Fruit fly (Drosophila melanogaster) whole organism, wandering third instar larva: ENCODE measurements around the gene Rheb.

Experiments
- CG32264 ChIP-seq: fragments of 200-800 bp; sonication (Bioruptor generic); optimal IDR thresholded peaks from 2 replicates; lab custom pipeline; 2016; ENCODE audit warnings: missing biosample characterization, missing genetic modification characterization
- CG9705 ChIP-seq: fragments of 200-800 bp; sonication (Bioruptor generic); optimal IDR thresholded peaks from 2 replicates; lab custom pipeline; 2018; ENCODE audit warnings: missing biosample characterization, mild to moderate bottlenecking, missing genetic modification characterization
- CrebA ChIP-seq: fragments of 200-800 bp; sonication (Bioruptor generic); optimal IDR thresholded peaks from 2 replicates; lab custom pipeline; 2016; ENCODE audit warnings: missing biosample characterization, mild to moderate bottlenecking, missing genetic modification characterization, borderline replicate concordance
- Dfd ChIP-seq: fragments of >200 bp; optimal IDR thresholded peaks from 2 replicates; lab custom pipeline; 2017; ENCODE audit warnings: missing biosample characterization, missing genetic modification characterization
- Dif ChIP-seq: fragments of 200-275, 200-300 bp; sonication (Bioruptor generic); optimal IDR thresholded peaks from 2 replicates; lab custom pipeline; 2018; ENCODE audit warnings: missing biosample characterization, missing genetic modification characterization; ENCODE audit not compliant: partially characterized antibody
- GATAd ChIP-seq: sonication (Bioruptor generic); optimal IDR thresholded peaks from 2 replicates; lab custom pipeline; 2016; ENCODE audit warnings: missing biosample characterization, missing genetic modification characterization
- HLH106 ChIP-seq: fragments of 200-800 bp; optimal IDR thresholded peaks from 3 replicates; lab custom pipeline; 2019; ENCODE audit warnings: missing biosample characterization, mild to moderate bottlenecking, missing genetic modification characterization, moderate library complexity
- Hnf4 ChIP-seq: fragments of 200-800 bp; sonication (Bioruptor generic); optimal IDR thresholded peaks from 2 replicates; lab custom pipeline; 2016; ENCODE audit warnings: missing biosample characterization, mild to moderate bottlenecking, missing genetic modification characterization
- Hr78 ChIP-seq: fragments of >200 bp; optimal IDR thresholded peaks from 2 replicates; lab custom pipeline; 2017; ENCODE audit warnings: missing biosample characterization, missing genetic modification characterization
- Hr83 ChIP-seq: fragments of 200-300 bp; sonication (Bioruptor generic); optimal IDR thresholded peaks from 2 replicates; lab custom pipeline; 2016; ENCODE audit warnings: missing biosample characterization, mild to moderate bottlenecking, missing genetic modification characterization, moderate library complexity; ENCODE audit not compliant: poor library complexity, severe bottlenecking
- Jra ChIP-seq: sonication (Bioruptor generic); optimal IDR thresholded peaks from 2 replicates; lab custom pipeline; 2016; ENCODE audit warnings: missing biosample characterization, missing genetic modification characterization
- Myc ChIP-seq: fragments of >200 bp; optimal IDR thresholded peaks from 2 replicates; lab custom pipeline; 2017
- N ChIP-seq: fragments of >200 bp; optimal IDR thresholded peaks from 2 replicates; lab custom pipeline; 2018; ENCODE audit warnings: missing biosample characterization, missing external identifiers, missing genetic modification characterization
- OdsH ChIP-seq: fragments of 200-800 bp; sonication (Bioruptor generic); optimal IDR thresholded peaks from 2 replicates; lab custom pipeline; 2016; ENCODE audit warnings: missing biosample characterization, mild to moderate bottlenecking, missing genetic modification characterization
- Rel ChIP-seq, 2 experiments: fragments of 200-800 bp; sonication (Bioruptor generic) in 1 of 2; optimal IDR thresholded peaks; 2 replicates in 1 of 2; 3 replicates in 1 of 2; lab custom pipeline; 2016 to 2019; ENCODE audit warnings: mild to moderate bottlenecking in 2 of 2, missing biosample characterization in 2 of 2, missing genetic modification characterization in 2 of 2, moderate library complexity in 1 of 2
- Sp1 ChIP-seq: fragments of 200-800 bp; sonication (Bioruptor generic); optimal IDR thresholded peaks from 3 replicates; lab custom pipeline; 2019; ENCODE audit warnings: missing biosample characterization, mild to moderate bottlenecking, missing genetic modification characterization, moderate library complexity
- br ChIP-seq: fragments of 200-800 bp; sonication (Bioruptor generic); optimal IDR thresholded peaks from 2 replicates; lab custom pipeline; 2016; ENCODE audit warnings: missing biosample characterization, missing genetic modification characterization
- brk ChIP-seq: fragments of 200-800 bp; sonication (Bioruptor generic); optimal IDR thresholded peaks from 2 replicates; lab custom pipeline; 2016; ENCODE audit warnings: missing biosample characterization, mild to moderate bottlenecking, missing genetic modification characterization
- dl ChIP-seq, 2 experiments: fragments of 175-275, 200-275 bp in 1 of 2; fragments of 200-275 bp in 1 of 2; sonication (Bioruptor generic); optimal IDR thresholded peaks; lab custom pipeline; 2018; ENCODE audit warnings: mild to moderate bottlenecking in 2 of 2, missing biosample characterization in 2 of 2, missing genetic modification characterization in 2 of 2, moderate library complexity in 2 of 2; ENCODE audit not compliant: partially characterized antibody in 2 of 2, insufficient read depth in 1 of 2
- dmrt93B ChIP-seq: fragments of 200-800 bp; sonication (Bioruptor generic); optimal IDR thresholded peaks from 2 replicates; lab custom pipeline; 2018; ENCODE audit warnings: missing biosample characterization, mild to moderate bottlenecking, missing genetic modification characterization
- dsf ChIP-seq: sonication (Bioruptor generic); optimal IDR thresholded peaks from 2 replicates; lab custom pipeline; 2016; ENCODE audit warnings: missing biosample characterization, missing genetic modification characterization, borderline replicate concordance
- ey ChIP-seq: fragments of 200-800 bp; sonication (Bioruptor generic); optimal IDR thresholded peaks from 2 replicates; lab custom pipeline; 2016; ENCODE audit warnings: missing biosample characterization, missing genetic modification characterization
- foxo ChIP-seq, 2 experiments: fragments of 200-800 bp; sonication (Bioruptor generic); optimal IDR thresholded peaks; 2 replicates in 1 of 2; 3 replicates in 1 of 2; lab custom pipeline; 2016 to 2017; ENCODE audit warnings: missing biosample characterization in 2 of 2, missing genetic modification characterization in 2 of 2
- fru ChIP-seq: fragments of 200-800 bp; sonication (Bioruptor generic); optimal IDR thresholded peaks from 3 replicates; lab custom pipeline; 2016; ENCODE audit warnings: missing biosample characterization, mild to moderate bottlenecking, missing genetic modification characterization
- h ChIP-seq: fragments of 200-800 bp; sonication (Bioruptor generic); optimal IDR thresholded peaks from 3 replicates; lab custom pipeline; 2016; ENCODE audit warnings: missing biosample characterization, mild to moderate bottlenecking, missing genetic modification characterization
- jim ChIP-seq: fragments of 175-275, 200-325 bp; sonication (Bioruptor generic); optimal IDR thresholded peaks from 2 replicates; lab custom pipeline; 2016; ENCODE audit warnings: missing biosample characterization, mild to moderate bottlenecking, missing genetic modification characterization
- lola ChIP-seq: fragments of >200 bp; optimal IDR thresholded peaks from 2 replicates; lab custom pipeline; 2017; ENCODE audit warnings: missing biosample characterization, missing genetic modification characterization
- pan ChIP-seq: fragments of >200 bp; optimal IDR thresholded peaks from 2 replicates; lab custom pipeline; 2017
- psq ChIP-seq: fragments of 200-800 bp; sonication (Bioruptor generic); optimal IDR thresholded peaks from 3 replicates; lab custom pipeline; 2017; ENCODE audit warnings: missing biosample characterization, mild to moderate bottlenecking, missing genetic modification characterization, moderate library complexity
- rgr ChIP-seq: fragments of 200-800 bp; sonication (Bioruptor generic); optimal IDR thresholded peaks from 3 replicates; lab custom pipeline; 2016; ENCODE audit warnings: missing biosample characterization, mild to moderate bottlenecking, missing genetic modification characterization
- sage ChIP-seq: fragments of 200-800 bp; sonication (Bioruptor generic); optimal IDR thresholded peaks from 2 replicates; lab custom pipeline; 2016; ENCODE audit warnings: missing biosample characterization, mild to moderate bottlenecking, missing genetic modification characterization
- sv ChIP-seq: fragments of 200-800 bp; sonication (Bioruptor generic); optimal IDR thresholded peaks from 3 replicates; lab custom pipeline; 2016; ENCODE audit warnings: missing biosample characterization, missing genetic modification characterization
- tai ChIP-seq: sonication (Bioruptor generic); optimal IDR thresholded peaks from 2 replicates; lab custom pipeline; 2016; ENCODE audit warnings: missing biosample characterization, missing genetic modification characterization
- usp ChIP-seq: fragments of >200 bp; optimal IDR thresholded peaks from 2 replicates; lab custom pipeline; 2017; ENCODE audit warnings: missing biosample characterization, missing genetic modification characterization
- woc ChIP-seq: sonication (Bioruptor generic); optimal IDR thresholded peaks from 2 replicates; lab custom pipeline; 2016; ENCODE audit warnings: missing biosample characterization, mild to moderate bottlenecking, missing genetic modification characterization

The Rheb gene

DNA sequence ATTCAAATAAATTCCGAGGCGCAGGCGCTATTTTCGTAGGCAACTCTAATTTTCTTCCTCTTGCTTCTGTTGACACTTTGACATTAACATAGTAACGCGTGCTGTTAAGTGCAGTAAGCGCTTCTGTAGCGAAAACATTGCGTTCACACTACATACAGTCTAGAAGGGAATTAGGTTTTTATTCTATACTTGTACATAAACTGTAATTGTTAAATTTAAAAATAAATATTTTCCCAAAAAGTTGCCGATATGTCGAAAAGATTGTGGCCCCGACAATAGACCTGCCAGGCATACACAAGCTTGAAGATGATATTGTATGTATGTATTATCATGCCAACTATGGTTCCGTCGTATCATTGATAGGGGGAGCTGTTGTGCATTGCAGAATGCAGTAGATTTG is 37.8 kb downstream of the Rheb start, which contains the start of gene asl:
Gene asl (minus strand): TSS at position 67 of the 400 bp plus-strand sequence.
- TF ChIP-seq dl (GFP tag; optimal IDR thresholded peaks at IDR 0.05; lab: Kevin White, UChicago; ENCODE audit: insufficient read depth in 1 of 2, partially characterized antibody in 2 of 2): no peak
- peak; percentile 94 for TF ChIP-seq N
- TF ChIP-seq Dfd (GFP tag; lab: Kevin White, UChicago): no peak
- TF ChIP-seq usp: no peak
- peak; percentile 23 for TF ChIP-seq OdsH
- no peak for TF ChIP-seq dsf
- TF ChIP-seq woc (GFP tag; lab: Kevin White, UChicago): peak; percentile 42
- no peak for TF ChIP-seq Jra (GFP tag; lab: Kevin White, UChicago)
- TF ChIP-seq Myc (lab: Kevin White, UChicago): no peak
- TF ChIP-seq rgr (GFP tag; lab: Kevin White, UChicago): no peak
- no peak for TF ChIP-seq dmrt93B (GFP tag; lab: Kevin White, UChicago)
- peak; percentile 100 for TF ChIP-seq fru (GFP tag; lab: Kevin White, UChicago)
- TF ChIP-seq br (GFP tag; lab: Kevin White, UChicago): no peak
- TF ChIP-seq Dif (GFP tag; lab: Kevin White, UChicago): no peak
- peak; percentile 55 for TF ChIP-seq Hr78
- peak; percentile 29 for TF ChIP-seq sv
- TF ChIP-seq CG9705 (GFP tag; lab: Kevin White, UChicago): peak; percentile 53
- TF ChIP-seq psq: peak; percentile 48
- TF ChIP-seq Sp1: peak; percentile 54
- TF ChIP-seq CG32264 (GFP tag; lab: Kevin White, UChicago): peak; percentile 17
- TF ChIP-seq h: peak; percentile 56
- no peak for TF ChIP-seq Hnf4 (GFP tag; lab: Kevin White, UChicago)
- peak; percentile 33 for TF ChIP-seq ey (GFP tag; lab: Kevin White, UChicago)
- TF ChIP-seq GATAd (GFP tag; lab: Kevin White, UChicago): no peak
- TF ChIP-seq foxo (GFP tag; optimal IDR thresholded peaks at IDR 0.05; lab: Kevin White, UChicago): peak in 1 of 2 experiments; percentile 62
- TF ChIP-seq Rel (GFP tag; optimal IDR thresholded peaks at IDR 0.05; lab: Kevin White, UChicago): no peak
- peak; percentile 45 for TF ChIP-seq Rel (tag; optimal IDR thresholded peaks at IDR 0.05; lab: Kevin White, UChicago)
- no peak for TF ChIP-seq sage (GFP tag; lab: Kevin White, UChicago)
- peak; percentile 64 for TF ChIP-seq HLH106 (tag; lab: Kevin White, UChicago)
- TF ChIP-seq pan: no peak
- TF ChIP-seq, all 38 proteins: peak for 15

DNA sequence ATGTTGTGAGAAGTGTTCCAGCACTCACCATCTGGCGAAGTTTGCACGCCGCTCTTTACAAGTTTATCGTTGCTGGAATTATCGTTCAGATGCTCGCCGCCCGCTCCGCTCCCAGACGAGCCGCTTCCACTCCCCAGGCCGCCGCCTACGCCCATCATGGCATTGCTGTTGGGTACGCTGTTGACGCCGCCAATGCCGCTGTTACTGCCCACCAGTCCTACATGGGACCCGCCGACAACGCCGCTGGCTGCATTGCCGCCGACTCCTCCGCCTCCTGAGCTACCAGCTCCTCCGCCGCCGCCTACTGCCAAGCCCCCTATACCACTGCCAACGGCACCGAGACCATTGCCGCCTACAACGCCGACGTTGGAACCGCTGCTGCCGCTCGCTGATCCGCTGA is 39.7 kb downstream of the Rheb start:
- no peak for TF ChIP-seq dl (GFP tag; optimal IDR thresholded peaks at IDR 0.05; lab: Kevin White, UChicago; ENCODE audit: insufficient read depth in 1 of 2, partially characterized antibody in 2 of 2)
- TF ChIP-seq Jra (GFP tag; lab: Kevin White, UChicago): no peak
- no peak for TF ChIP-seq lola
- TF ChIP-seq CrebA: no peak
- TF ChIP-seq jim: no peak
- TF ChIP-seq Hr78: no peak
- no peak for TF ChIP-seq brk (GFP tag; lab: Kevin White, UChicago)
- TF ChIP-seq OdsH: no peak
- no peak for TF ChIP-seq h
- TF ChIP-seq, all 38 proteins: peak for 0

DNA sequence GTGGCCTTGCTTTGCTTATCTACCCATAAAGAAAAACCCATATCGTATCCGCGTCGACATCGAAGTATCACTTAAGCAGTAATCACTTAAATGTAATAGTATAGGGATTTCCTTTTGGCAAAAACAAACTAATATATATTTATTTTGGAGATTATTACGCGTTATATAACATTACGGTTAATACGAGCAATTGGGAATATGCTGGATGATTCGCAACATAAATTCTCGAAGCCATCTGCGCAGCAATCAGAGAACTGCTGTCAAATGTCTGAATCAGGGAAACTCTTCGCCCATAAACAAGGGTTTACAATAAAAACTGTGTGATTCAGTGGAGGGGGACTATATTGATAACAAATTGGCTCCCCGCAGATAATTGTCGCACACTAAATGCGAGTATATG is 41.9 kb downstream of the Rheb start:
- no peak for TF ChIP-seq fru (GFP tag; lab: Kevin White, UChicago)
- no peak for TF ChIP-seq Jra (GFP tag; lab: Kevin White, UChicago)
- no peak for TF ChIP-seq Hr83 (GFP tag; lab: Kevin White, UChicago)
- no peak for TF ChIP-seq tai (GFP tag; lab: Kevin White, UChicago)
- no peak for TF ChIP-seq CG32264 (GFP tag; lab: Kevin White, UChicago)
- TF ChIP-seq h: no peak
- no peak for TF ChIP-seq lola
- no peak for TF ChIP-seq brk (GFP tag; lab: Kevin White, UChicago)
- no peak for TF ChIP-seq Myc (lab: Kevin White, UChicago)
- no peak for TF ChIP-seq CrebA
- TF ChIP-seq dmrt93B (GFP tag; lab: Kevin White, UChicago): no peak
- TF ChIP-seq Hnf4 (GFP tag; lab: Kevin White, UChicago): no peak
- TF ChIP-seq GATAd (GFP tag; lab: Kevin White, UChicago): no peak
- no peak for TF ChIP-seq ey (GFP tag; lab: Kevin White, UChicago)
- TF ChIP-seq CG9705 (GFP tag; lab: Kevin White, UChicago): no peak
- no peak for TF ChIP-seq psq
- no peak for TF ChIP-seq br (GFP tag; lab: Kevin White, UChicago)
- no peak for TF ChIP-seq Sp1
- no peak for TF ChIP-seq usp
- TF ChIP-seq, all 38 proteins: peak for 0
